Worm (Caenorhabditis elegans): ENCODE results near the gene mai-2.

DNA sequence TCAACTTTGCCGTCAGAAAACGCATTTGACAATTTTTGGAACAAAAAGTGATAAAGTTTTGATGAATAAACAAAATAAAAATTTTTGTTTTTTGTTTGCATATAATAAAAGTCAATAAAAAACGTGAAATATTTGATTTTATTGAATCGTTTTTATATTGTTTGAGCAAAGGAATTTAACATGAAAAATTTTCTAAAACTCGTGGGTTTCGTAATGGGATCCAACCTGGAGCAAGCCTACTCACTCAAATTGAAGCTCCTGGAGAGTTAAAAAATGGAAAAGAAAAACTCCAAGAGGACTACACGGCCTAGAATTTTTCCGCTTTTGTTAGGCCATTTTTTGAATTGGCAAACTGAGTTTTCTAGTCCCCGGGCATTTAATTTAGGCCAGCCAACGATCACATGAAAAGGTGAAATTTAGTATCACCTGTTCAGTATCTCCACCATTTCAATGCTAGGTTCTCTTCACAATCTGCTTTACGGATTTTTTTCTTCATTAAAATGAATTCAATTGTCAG lies 42.8 kb downstream of the mai-2 start, which contains the start of the genes C04C3.9 and srz-60:
- no peak for TF ChIP-seq ama-1 (optimal IDR thresholded peaks at IDR 0.05)
- no peak for TF ChIP-seq R02D3.7 (tag; optimal IDR thresholded peaks at IDR 0.05)

Data from whole organism, L3 larva.